Worm (Caenorhabditis elegans): ENCODE results near the gene pcf-11.

ce11 chrIII:5020924-5021323, 3.8 kb upstream of the pcf-11 start, which contains the start of gene mdt-11:
- TF ChIP-seq W03F9.2 (tag; optimal IDR thresholded peaks at IDR 0.05) (no peak), him-1 (tag; optimal IDR thresholded peaks at IDR 0.05) (no peak), dao-5 (tag; optimal IDR thresholded peaks at IDR 0.05) (no peak)
